Fruit fly (Drosophila melanogaster) whole organism, wandering third instar larva: ENCODE data around the gene Cpr64Aa.

ENCODE experiments used
- CG9705 ChIP-seq: fragments of 200-800 bp; sonication (Bioruptor generic); optimal IDR thresholded peaks from 2 replicates; lab custom pipeline; 2018; ENCODE audit warnings: missing biosample characterization, mild to moderate bottlenecking, missing genetic modification characterization
- CrebA ChIP-seq: fragments of 200-800 bp; sonication (Bioruptor generic); optimal IDR thresholded peaks from 2 replicates; lab custom pipeline; 2016; ENCODE audit warnings: missing biosample characterization, mild to moderate bottlenecking, missing genetic modification characterization, borderline replicate concordance
- Hr78 ChIP-seq: fragments of >200 bp; optimal IDR thresholded peaks from 2 replicates; lab custom pipeline; 2017; ENCODE audit warnings: missing biosample characterization, missing genetic modification characterization
- Myc ChIP-seq: fragments of >200 bp; optimal IDR thresholded peaks from 2 replicates; lab custom pipeline; 2017
- OdsH ChIP-seq: fragments of 200-800 bp; sonication (Bioruptor generic); optimal IDR thresholded peaks from 2 replicates; lab custom pipeline; 2016; ENCODE audit warnings: missing biosample characterization, mild to moderate bottlenecking, missing genetic modification characterization
- Rel ChIP-seq, 2 experiments: fragments of 200-800 bp; sonication (Bioruptor generic) in 1 of 2; optimal IDR thresholded peaks; 2 replicates in 1 of 2; 3 replicates in 1 of 2; lab custom pipeline; 2016 to 2019; ENCODE audit warnings: mild to moderate bottlenecking in 2 of 2, missing biosample characterization in 2 of 2, missing genetic modification characterization in 2 of 2, moderate library complexity in 1 of 2
- br ChIP-seq: fragments of 200-800 bp; sonication (Bioruptor generic); optimal IDR thresholded peaks from 2 replicates; lab custom pipeline; 2016; ENCODE audit warnings: missing biosample characterization, missing genetic modification characterization
- pan ChIP-seq: fragments of >200 bp; optimal IDR thresholded peaks from 2 replicates; lab custom pipeline; 2017
- usp ChIP-seq: fragments of >200 bp; optimal IDR thresholded peaks from 2 replicates; lab custom pipeline; 2017; ENCODE audit warnings: missing biosample characterization, missing genetic modification characterization

- TF ChIP-seq Myc (no peak), CrebA (GFP tag; lab: Kevin White, UChicago) (no peak), br (GFP tag; lab: Kevin White, UChicago) (no peak), OdsH (no peak), CG9705 (GFP tag; lab: Kevin White, UChicago) (no peak), Rel (GFP tag; optimal IDR thresholded peaks at IDR 0.05; lab: Kevin White, UChicago) (no peak), Rel (tag; optimal IDR thresholded peaks at IDR 0.05; lab: Kevin White, UChicago) (no peak), usp (GFP tag; lab: Kevin White, UChicago) (no peak), Hr78 (no peak), pan (lab: Kevin White, UChicago) (no peak)
These were observed at the start of gene Cpr64Aa for dm6 chr3L:4209078-4209477.
